Worm (Caenorhabditis elegans) whole organism, L3 larva: ENCODE measurements around the gene T07A9.15.

ENCODE experiments used
- lin-39 ChIP-seq: fragments of 150-350 bp; optimal IDR thresholded peaks from 2 replicates; lab custom pipeline; 2018; ENCODE audit warnings: missing biosample characterization, missing genetic modification reagents, missing genetic modification characterization
- nhr-77 ChIP-seq: fragments of 150-350 bp; optimal IDR thresholded peaks from 2 replicates; lab custom pipeline; 2014; ENCODE audit warnings: missing biosample characterization, missing genetic modification characterization
- unc-39 ChIP-seq: sonication (generic microtip); optimal IDR thresholded peaks from 4 replicates; lab custom pipeline; 2017; ENCODE audit warnings: missing biosample characterization, missing genetic modification characterization

ce11 chrIV:383135-383731 is 10.1 kb downstream of the T07A9.15 start, which contains the start of gene spl-1:
- TF ChIP-seq unc-39 (tag; lab: Kevin White, UChicago) (no peak), lin-39 (tag; lab: Kevin White, UChicago) (no peak), nhr-77 (tag; lab: Kevin White, UChicago) (no peak)
